Fruit fly (Drosophila melanogaster) Kc167 (cell line): Measurements from ENCODE around the gene CAH9.

ENCODE experiments used
- h ChIP-seq: fragments of >200 bp; optimal IDR thresholded peaks from 3 replicates; lab custom pipeline; 2018; ENCODE audit warnings: missing external identifiers
- psq ChIP-seq: fragments of >200 bp; optimal IDR thresholded peaks from 2 replicates; lab custom pipeline; 2017; ENCODE audit warnings: missing external identifiers
- ttk ChIP-seq: sonication (Bioruptor generic); optimal IDR thresholded peaks from 2 replicates; lab custom pipeline; 2017; ENCODE audit warnings: missing external identifiers

- TF ChIP-seq psq (no peak), h (lab: Kevin White, UChicago) (no peak), ttk (lab: Kevin White, UChicago) (no peak)
Observed at dm6 chr3R:27069201-27069600, 36.8 kb downstream of the CAH9 start.
